Worm (Caenorhabditis elegans) whole organism, late embryonic: ENCODE results near the gene dhs-25.
A peak's percentile ranks its signal among the peaks of the same experiment; 100 is the strongest.

Experiments used
- C08G9.2 ChIP-seq: sonication (generic microtip); optimal IDR thresholded peaks from 2 replicates; lab custom pipeline; 2016; ENCODE audit warnings: mild to moderate bottlenecking, missing genetic modification characterization, moderate library complexity, missing compliant biosample characterization
- C38D4.7 ChIP-seq: fragments of 200-800 bp; sonication (Bioruptor generic); optimal IDR thresholded peaks from 2 replicates; lab custom pipeline; 2018; ENCODE audit warnings: mild to moderate bottlenecking, missing genetic modification characterization, moderate library complexity, missing compliant biosample characterization
- F13H6.1 ChIP-seq: sonication (generic microtip); optimal IDR thresholded peaks from 2 replicates; lab custom pipeline; 2016; ENCODE audit warnings: missing genetic modification characterization, missing compliant biosample characterization
- K02D7.2 ChIP-seq: sonication (generic microtip); optimal IDR thresholded peaks from 2 replicates; lab custom pipeline; 2017; ENCODE audit warnings: mild to moderate bottlenecking, missing genetic modification characterization, missing compliant biosample characterization
- K09A11.1 ChIP-seq: sonication (generic microtip); optimal IDR thresholded peaks from 2 replicates; lab custom pipeline; 2017; ENCODE audit warnings: antibody characterized with exemption, mild to moderate bottlenecking, missing genetic modification characterization, missing compliant biosample characterization; ENCODE audit not compliant: insufficient read depth
- ceh-14 ChIP-seq: sonication (generic microtip); optimal IDR thresholded peaks from 2 replicates; lab custom pipeline; 2016; ENCODE audit warnings: missing genotype, missing genetic modification characterization, missing compliant biosample characterization
- ceh-22 ChIP-seq: sonication (generic microtip); optimal IDR thresholded peaks from 2 replicates; lab custom pipeline; 2017; ENCODE audit warnings: missing biosample characterization, missing genetic modification characterization
- ceh-24 ChIP-seq: sonication (generic microtip); optimal IDR thresholded peaks from 2 replicates; lab custom pipeline; 2016; ENCODE audit warnings: mild to moderate bottlenecking, missing genetic modification characterization, missing compliant biosample characterization
- ceh-30 ChIP-seq: fragments of 150-350 bp; optimal IDR thresholded peaks from 2 replicates; lab custom pipeline; 2014; ENCODE audit warnings: missing biosample characterization, missing genetic modification characterization
- ceh-34 ChIP-seq: sonication (generic microtip); optimal IDR thresholded peaks from 2 replicates; lab custom pipeline; 2016; ENCODE audit warnings: mild to moderate bottlenecking, missing genetic modification characterization, missing compliant biosample characterization
- ceh-48 ChIP-seq: sonication (generic microtip); optimal IDR thresholded peaks from 2 replicates; lab custom pipeline; 2016; ENCODE audit warnings: missing genetic modification characterization, inconsistent platforms, missing compliant biosample characterization
- dmd-4 ChIP-seq: sonication (generic microtip); optimal IDR thresholded peaks from 2 replicates; lab custom pipeline; 2016; ENCODE audit warnings: borderline replicate concordance, missing genetic modification characterization, missing compliant biosample characterization
- dve-1 ChIP-seq: sonication (generic microtip); optimal IDR thresholded peaks from 2 replicates; lab custom pipeline; 2017; ENCODE audit warnings: antibody characterized with exemption, mild to moderate bottlenecking, missing genetic modification characterization, missing compliant biosample characterization
- eyg-1 ChIP-seq: sonication (generic microtip); optimal IDR thresholded peaks from 2 replicates; lab custom pipeline; 2016; ENCODE audit warnings: missing genotype, missing genetic modification characterization, missing compliant biosample characterization
- fax-1 ChIP-seq: sonication (generic microtip); optimal IDR thresholded peaks from 2 replicates; lab custom pipeline; 2016; ENCODE audit warnings: missing genotype, missing genetic modification characterization, missing compliant biosample characterization
- fkh-6 ChIP-seq: sonication (generic microtip); optimal IDR thresholded peaks from 2 replicates; lab custom pipeline; 2016; ENCODE audit warnings: missing genetic modification characterization, missing compliant biosample characterization
- gmeb-2 ChIP-seq: sonication (generic microtip); optimal IDR thresholded peaks from 2 replicates; lab custom pipeline; 2016; ENCODE audit warnings: missing genetic modification characterization, inconsistent platforms, missing compliant biosample characterization
- hlh-15 ChIP-seq: sonication (generic microtip); optimal IDR thresholded peaks from 2 replicates; lab custom pipeline; 2016; ENCODE audit warnings: missing genetic modification characterization, missing compliant biosample characterization
- hlh-30 ChIP-seq: sonication (generic microtip); optimal IDR thresholded peaks from 2 replicates; lab custom pipeline; 2017; ENCODE audit warnings: antibody characterized with exemption, missing genetic modification characterization, missing compliant biosample characterization; ENCODE audit not compliant: insufficient read depth
- hlh-6 ChIP-seq: sonication (generic microtip); optimal IDR thresholded peaks from 2 replicates; lab custom pipeline; 2016; ENCODE audit warnings: missing genotype, missing genetic modification characterization, missing compliant biosample characterization
- lin-11 ChIP-seq: fragments of 200-800 bp; sonication (Bioruptor generic); optimal IDR thresholded peaks from 2 replicates; lab custom pipeline; 2018; ENCODE audit warnings: mild to moderate bottlenecking, missing genetic modification characterization, missing compliant biosample characterization
- nhr-11 ChIP-seq: fragments of 150-350 bp; optimal IDR thresholded peaks from 2 replicates; lab custom pipeline; 2014; ENCODE audit warnings: missing biosample characterization, missing genetic modification characterization
- nhr-232 ChIP-seq: sonication (generic microtip); optimal IDR thresholded peaks from 2 replicates; lab custom pipeline; 2016; ENCODE audit warnings: missing genetic modification characterization, missing compliant biosample characterization
- npax-4 ChIP-seq: sonication (generic microtip); optimal IDR thresholded peaks from 2 replicates; lab custom pipeline; 2016; ENCODE audit warnings: missing genetic modification characterization, missing compliant biosample characterization
- odd-2 ChIP-seq: sonication (generic microtip); optimal IDR thresholded peaks from 2 replicates; lab custom pipeline; 2017; ENCODE audit warnings: antibody characterized with exemption, mild to moderate bottlenecking, missing genetic modification characterization, missing compliant biosample characterization
- pag-3 ChIP-seq: sonication (generic microtip); optimal IDR thresholded peaks from 2 replicates; lab custom pipeline; 2016; ENCODE audit warnings: missing compliant biosample characterization, missing genetic modification characterization, borderline replicate concordance
- pha-4 ChIP-seq: fragments of 150-350 bp; optimal IDR thresholded peaks from 2 replicates; lab custom pipeline; 2018; ENCODE audit warnings: missing biosample characterization, missing genetic modification reagents, missing genetic modification characterization
- pros-1 ChIP-seq: fragments of 150-350 bp; optimal IDR thresholded peaks from 2 replicates; lab custom pipeline; 2014; ENCODE audit warnings: missing biosample characterization, missing genetic modification reagents, missing genetic modification characterization
- sdc-2 ChIP-seq: sonication (generic microtip); optimal IDR thresholded peaks from 2 replicates; lab custom pipeline; 2016; ENCODE audit warnings: missing genotype, missing genetic modification characterization, missing compliant biosample characterization
- sox-2 ChIP-seq: fragments of 200-800 bp; sonication (Bioruptor generic); IDR thresholded peaks from 2 replicates; pipeline ENCODE4 v1.3.6; 2022; ENCODE audit warnings: missing genetic modification reagents, missing genetic modification characterization, missing compliant biosample characterization
- syd-9 ChIP-seq: sonication (generic microtip); optimal IDR thresholded peaks from 2 replicates; lab custom pipeline; 2016; ENCODE audit warnings: mild to moderate bottlenecking, missing genetic modification characterization, moderate library complexity, missing compliant biosample characterization
- ttx-3 ChIP-seq: sonication (generic microtip); optimal IDR thresholded peaks from 2 replicates; lab custom pipeline; 2016; ENCODE audit warnings: missing genetic modification reagents, missing genetic modification characterization, missing compliant biosample characterization
- unc-42 ChIP-seq: sonication (generic microtip); optimal IDR thresholded peaks from 2 replicates; lab custom pipeline; 2016; ENCODE audit warnings: missing genotype, missing genetic modification characterization, missing compliant biosample characterization
- unc-55 ChIP-seq: sonication (generic microtip); optimal IDR thresholded peaks from 2 replicates; lab custom pipeline; 2017; ENCODE audit warnings: missing biosample characterization, missing genetic modification reagents, missing genetic modification characterization

The dhs-25 gene

ce11 chrX:1491036-1491435 is 4.7 kb downstream of the dhs-25 start:
- no peak for TF ChIP-seq fkh-6 (tag; lab: Kevin White, UChicago)
- no peak for TF ChIP-seq odd-2
- no peak for TF ChIP-seq fax-1 (tag; lab: Kevin White, UChicago)
- TF ChIP-seq ceh-30 (tag; lab: Kevin White, UChicago) = no peak
- no peak for TF ChIP-seq unc-55 (GFP tag; lab: Kevin White, UChicago)
- TF ChIP-seq pha-4 (tag; lab: Kevin White, UChicago) = no peak
- no peak for TF ChIP-seq unc-42 (tag; lab: Kevin White, UChicago)
- no peak for TF ChIP-seq ceh-14 (tag; lab: Kevin White, UChicago)
- TF ChIP-seq gmeb-2 = no peak
- no peak for TF ChIP-seq K02D7.2 (tag; lab: Kevin White, UChicago)
- TF ChIP-seq sox-2 = no peak
- no peak for TF ChIP-seq hlh-30 (tag; lab: Kevin White, UChicago)
- TF ChIP-seq syd-9 (tag; lab: Kevin White, UChicago) = no peak
- TF ChIP-seq F13H6.1 = no peak
- TF ChIP-seq hlh-6 (tag; lab: Kevin White, UChicago) = no peak
- no peak for TF ChIP-seq dve-1 (tag; lab: Kevin White, UChicago)

ce11 chrX:1492174-1492573 is 5.8 kb downstream of the dhs-25 start:
- peak; percentile 95 for TF ChIP-seq sdc-2
- no peak for TF ChIP-seq unc-42 (tag; lab: Kevin White, UChicago)
- TF ChIP-seq, all 69 proteins: peak for 1

ce11 chrX:1494256-1494655 is 7.9 kb downstream of the dhs-25 start, which contains the start of gene F09E10.5:
TSS of gene F09E10.5 (minus strand) at chrX:1494356.
- TF ChIP-seq ceh-30 (tag; lab: Kevin White, UChicago) (no peak), dve-1 (tag; lab: Kevin White, UChicago) (no peak), nhr-11 (tag; lab: Kevin White, UChicago) (no peak), pag-3 (no peak), C38D4.7 (GFP tag; lab: Kevin White, UChicago) (no peak), gmeb-2 (no peak), ttx-3 (tag; lab: Kevin White, UChicago) (no peak), fax-1 (tag; lab: Kevin White, UChicago) (no peak), ceh-34 (tag; lab: Kevin White, UChicago) (no peak), ceh-24 (tag; lab: Kevin White, UChicago) (no peak), lin-11 (tag; lab: Kevin White, UChicago) (no peak), fkh-6 (tag; lab: Kevin White, UChicago) (no peak), eyg-1 (tag; lab: Kevin White, UChicago) (no peak)

ce11 chrX:1495980-1496379 is 9.6 kb downstream of the dhs-25 start:
- peak; percentile 65 for TF ChIP-seq dve-1 (tag; lab: Kevin White, UChicago)
- TF ChIP-seq hlh-15 (tag; lab: Kevin White, UChicago) = no peak
- TF ChIP-seq ceh-22 (tag; lab: Kevin White, UChicago) = no peak
- TF ChIP-seq pros-1 = no peak
- TF ChIP-seq eyg-1 (tag; lab: Kevin White, UChicago) = no peak
- no peak for TF ChIP-seq syd-9 (tag; lab: Kevin White, UChicago)

- no peak for TF ChIP-seq fkh-6 (tag; lab: Kevin White, UChicago)
- TF ChIP-seq C38D4.7 (GFP tag; lab: Kevin White, UChicago) = no peak
Measured at ce11 chrX:1497581-1497980, 11.2 kb downstream of the dhs-25 start, which contains the start of gene F09E10.6. TSS of gene F09E10.6 (minus strand) at chrX:1497681.

- no peak for TF ChIP-seq nhr-232 (tag; lab: Kevin White, UChicago)
- TF ChIP-seq ceh-48 (tag; lab: Kevin White, UChicago) = no peak
- no peak for TF ChIP-seq K09A11.1 (tag; lab: Kevin White, UChicago)
- TF ChIP-seq ceh-34 (tag; lab: Kevin White, UChicago) = no peak
- no peak for TF ChIP-seq ttx-3 (tag; lab: Kevin White, UChicago)
- no peak for TF ChIP-seq dmd-4 (tag; lab: Kevin White, UChicago)
- TF ChIP-seq unc-55 (GFP tag; lab: Kevin White, UChicago) = no peak
- no peak for TF ChIP-seq K02D7.2 (tag; lab: Kevin White, UChicago)
- TF ChIP-seq C08G9.2 (tag; lab: Kevin White, UChicago) = no peak
- TF ChIP-seq npax-4 (tag; lab: Kevin White, UChicago) = no peak
Measured at ce11 chrX:1499499-1499898, 13.2 kb downstream of the dhs-25 start.
